Fruit fly (Drosophila melanogaster): Measurements from ENCODE around the gene Trc8.
A peak's percentile ranks its signal among the peaks of the same experiment; 100 is the strongest.

The Trc8 gene

DNA sequence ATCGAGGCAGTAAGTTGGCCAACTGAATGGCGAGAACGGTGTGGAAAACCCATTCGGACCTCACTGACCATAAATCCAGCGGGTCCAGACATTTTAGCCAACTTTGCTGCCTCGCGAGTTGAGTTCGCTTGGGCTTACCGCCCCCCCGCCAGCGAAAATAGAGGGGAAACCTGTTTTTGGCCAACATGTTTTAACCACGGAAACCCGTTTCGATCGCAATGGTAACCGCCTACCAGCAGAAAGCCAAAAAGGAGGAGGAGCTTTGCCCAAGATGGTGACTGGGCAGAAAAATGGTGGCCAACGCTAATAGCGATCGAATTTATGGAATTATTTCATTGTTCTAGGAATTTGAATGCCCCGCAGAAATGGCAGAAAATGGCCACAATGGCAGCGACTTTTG is 23.0 kb upstream of the Trc8 start:
- no peak for TF ChIP-seq Abd-B (GFP tag; optimal IDR thresholded peaks at IDR 0.05)
- TF ChIP-seq Dif (GFP tag; optimal IDR thresholded peaks at IDR 0.05; ENCODE audit: partially characterized antibody) = peak; percentile 77
- TF ChIP-seq dl (GFP tag; optimal IDR thresholded peaks at IDR 0.05; ENCODE audit: insufficient read depth in 1 of 2, partially characterized antibody in 2 of 2) = peak in 1 of 2 experiments; percentile 9
- no peak for TF ChIP-seq OdsH (GFP tag; optimal IDR thresholded peaks at IDR 0.05)
- no peak for TF ChIP-seq CG32264 (GFP tag; optimal IDR thresholded peaks at IDR 0.05)
- TF ChIP-seq Jra (GFP tag; optimal IDR thresholded peaks at IDR 0.05) = no peak
- TF ChIP-seq CG9705 (GFP tag; optimal IDR thresholded peaks at IDR 0.05) = no peak
- TF ChIP-seq Vsx2 (GFP tag; optimal IDR thresholded peaks at IDR 0.05; ENCODE audit: partially characterized antibody) = peak; percentile 89
- TF ChIP-seq Hr78 (GFP tag; optimal IDR thresholded peaks at IDR 0.05) = no peak
- TF ChIP-seq Dfd (GFP tag; optimal IDR thresholded peaks at IDR 0.05) = no peak
- TF ChIP-seq fru (GFP tag; optimal IDR thresholded peaks at IDR 0.05) = no peak

DNA sequence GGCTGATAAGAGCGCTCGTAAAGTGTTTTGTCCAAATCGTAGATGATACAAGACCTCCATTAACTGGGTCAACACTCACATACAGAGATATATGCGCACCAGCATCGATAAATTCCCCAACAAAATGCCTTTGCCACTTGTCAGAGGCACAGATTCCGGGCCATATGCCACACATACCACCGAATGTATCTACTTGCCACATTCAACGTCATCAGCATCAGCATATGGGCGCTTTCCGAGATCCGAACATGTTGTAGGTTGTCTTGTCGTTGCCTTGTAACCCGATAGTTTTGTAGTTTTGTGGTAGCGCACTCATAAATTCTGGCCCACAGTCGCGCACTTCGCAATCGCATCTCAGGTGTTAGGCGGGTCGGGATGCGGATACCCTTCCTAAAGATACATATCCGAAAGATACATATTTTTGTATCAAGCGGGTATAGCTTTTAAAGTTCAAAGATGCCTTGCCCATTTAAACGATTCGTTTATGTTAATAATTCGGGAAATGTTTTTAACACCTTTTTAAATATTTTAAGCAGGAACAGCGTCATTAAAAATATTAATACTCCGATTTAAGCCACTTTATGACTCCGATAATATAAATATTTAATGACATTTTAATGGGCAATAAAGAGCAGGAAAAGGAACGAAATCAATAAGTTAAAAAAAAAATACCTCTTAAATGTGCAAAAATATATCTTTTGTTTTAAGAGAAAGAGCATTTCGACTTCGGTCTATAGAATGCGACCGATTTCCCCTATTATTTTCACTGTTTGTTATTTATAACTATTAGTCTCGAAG is 20.6 kb upstream of the Trc8 start:
- TF ChIP-seq Rel (GFP tag; optimal IDR thresholded peaks at IDR 0.05) = no peak
- no peak for TF ChIP-seq Rel (tag; optimal IDR thresholded peaks at IDR 0.05)
- no peak for TF ChIP-seq CrebA (GFP tag; optimal IDR thresholded peaks at IDR 0.05; ENCODE audit: borderline replicate concordance)
- no peak for TF ChIP-seq Sp1 (GFP tag; optimal IDR thresholded peaks at IDR 0.05)
- no peak for TF ChIP-seq brk (GFP tag; optimal IDR thresholded peaks at IDR 0.05)
- no peak for TF ChIP-seq sv (GFP tag; optimal IDR thresholded peaks at IDR 0.05)
- TF ChIP-seq Dif (GFP tag; optimal IDR thresholded peaks at IDR 0.05; ENCODE audit: partially characterized antibody) = no peak
- TF ChIP-seq Dfd (GFP tag; optimal IDR thresholded peaks at IDR 0.05) = no peak
- no peak for TF ChIP-seq Hr83 (GFP tag; optimal IDR thresholded peaks at IDR 0.05; ENCODE audit: poor library complexity, severe bottlenecking)
- no peak for TF ChIP-seq Hnf4 (GFP tag; optimal IDR thresholded peaks at IDR 0.05)
- TF ChIP-seq br (GFP tag; optimal IDR thresholded peaks at IDR 0.05) = no peak
- no peak for TF ChIP-seq foxo (GFP tag; optimal IDR thresholded peaks at IDR 0.05)
- no peak for TF ChIP-seq woc (GFP tag; optimal IDR thresholded peaks at IDR 0.05)
- TF ChIP-seq h (GFP tag; optimal IDR thresholded peaks at IDR 0.05) = no peak
- TF ChIP-seq dsf (GFP tag; optimal IDR thresholded peaks at IDR 0.05; ENCODE audit: borderline replicate concordance) = no peak
- no peak for TF ChIP-seq rgr (GFP tag; optimal IDR thresholded peaks at IDR 0.05)
- TF ChIP-seq lola (GFP tag; optimal IDR thresholded peaks at IDR 0.05) = no peak
- no peak for TF ChIP-seq Myc (optimal IDR thresholded peaks at IDR 0.05)
- TF ChIP-seq tai (GFP tag; optimal IDR thresholded peaks at IDR 0.05) = no peak
- no peak for TF ChIP-seq OdsH (GFP tag; optimal IDR thresholded peaks at IDR 0.05)

DNA sequence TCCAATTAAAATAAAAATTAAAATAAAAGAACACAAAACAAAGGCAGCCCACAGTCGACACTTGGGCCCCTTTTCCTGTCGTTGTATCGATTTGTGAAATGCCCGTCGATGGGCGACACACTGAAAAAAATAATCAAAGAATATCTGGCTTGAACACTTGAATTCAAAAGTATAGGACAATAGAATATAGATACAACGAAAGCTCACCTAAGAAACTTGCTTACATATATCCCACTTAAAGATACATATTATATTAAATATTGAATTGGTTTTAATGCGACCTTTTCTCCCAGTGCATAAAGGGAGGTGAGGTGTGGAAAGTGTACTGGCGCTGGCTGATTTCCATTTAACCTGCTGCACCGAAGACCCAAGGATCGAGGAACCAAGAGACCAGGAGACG is 18.6 kb upstream of the Trc8 start:
- TF ChIP-seq OdsH (GFP tag; optimal IDR thresholded peaks at IDR 0.05) (no peak), Jra (GFP tag; optimal IDR thresholded peaks at IDR 0.05) (no peak), Myc (optimal IDR thresholded peaks at IDR 0.05) (no peak), GATAd (GFP tag; optimal IDR thresholded peaks at IDR 0.05) (no peak), Mio (GFP tag; optimal IDR thresholded peaks at IDR 0.05) (no peak), rgr (GFP tag; optimal IDR thresholded peaks at IDR 0.05) (peak; percentile 7), usp (GFP tag; optimal IDR thresholded peaks at IDR 0.05) (no peak), Dfd (GFP tag; optimal IDR thresholded peaks at IDR 0.05) (no peak), h (GFP tag; optimal IDR thresholded peaks at IDR 0.05) (peak; percentile 57), Sp1 (GFP tag; optimal IDR thresholded peaks at IDR 0.05) (peak; percentile 44), brk (GFP tag; optimal IDR thresholded peaks at IDR 0.05) (peak; percentile 9), CrebA (GFP tag; optimal IDR thresholded peaks at IDR 0.05; ENCODE audit: borderline replicate concordance) (no peak), Rel (GFP tag; optimal IDR thresholded peaks at IDR 0.05) (no peak), Rel (tag; optimal IDR thresholded peaks at IDR 0.05) (no peak), sage (GFP tag; optimal IDR thresholded peaks at IDR 0.05) (no peak), CG9705 (GFP tag; optimal IDR thresholded peaks at IDR 0.05) (no peak), woc (GFP tag; optimal IDR thresholded peaks at IDR 0.05) (no peak), lola (GFP tag; optimal IDR thresholded peaks at IDR 0.05) (no peak), CG32264 (GFP tag; optimal IDR thresholded peaks at IDR 0.05) (no peak), dl (GFP tag; optimal IDR thresholded peaks at IDR 0.05; ENCODE audit: insufficient read depth in 1 of 2, partially characterized antibody in 2 of 2) (no peak), foxo (GFP tag; optimal IDR thresholded peaks at IDR 0.05) (peak in 1 of 2 experiments; percentile 64), pan (optimal IDR thresholded peaks at IDR 0.05) (no peak), ey (GFP tag; optimal IDR thresholded peaks at IDR 0.05) (peak; percentile 5), tai (GFP tag; optimal IDR thresholded peaks at IDR 0.05) (no peak), jim (GFP tag; optimal IDR thresholded peaks at IDR 0.05) (no peak), Vsx2 (GFP tag; optimal IDR thresholded peaks at IDR 0.05; ENCODE audit: partially characterized antibody) (no peak), Hr78 (GFP tag; optimal IDR thresholded peaks at IDR 0.05) (no peak), fru (GFP tag; optimal IDR thresholded peaks at IDR 0.05) (peak; percentile 28), N (GFP tag; optimal IDR thresholded peaks at IDR 0.05) (no peak), dsf (GFP tag; optimal IDR thresholded peaks at IDR 0.05; ENCODE audit: borderline replicate concordance) (no peak), HLH106 (tag; optimal IDR thresholded peaks at IDR 0.05) (peak; percentile 54), Abd-B (GFP tag; optimal IDR thresholded peaks at IDR 0.05) (no peak), Hr83 (GFP tag; optimal IDR thresholded peaks at IDR 0.05; ENCODE audit: poor library complexity, severe bottlenecking) (no peak), br (GFP tag; optimal IDR thresholded peaks at IDR 0.05) (peak; percentile 10), Dif (GFP tag; optimal IDR thresholded peaks at IDR 0.05; ENCODE audit: partially characterized antibody) (no peak), dmrt93B (GFP tag; optimal IDR thresholded peaks at IDR 0.05) (peak; percentile 10), sv (GFP tag; optimal IDR thresholded peaks at IDR 0.05) (no peak), Hnf4 (GFP tag; optimal IDR thresholded peaks at IDR 0.05) (no peak), psq (GFP tag; optimal IDR thresholded peaks at IDR 0.05) (peak; percentile 0)
